Fruit fly (Drosophila melanogaster) ovary, adult (tissue): Measurements from ENCODE around the gene Eig71Ek.

Experiments
- CG17801 ChIP-seq: fragments of 200-800 bp; optimal IDR thresholded peaks from 2 replicates; lab custom pipeline; 2019; ENCODE audit warnings: missing biosample characterization, mild to moderate bottlenecking, missing genetic modification characterization, moderate library complexity; ENCODE audit not compliant: partially characterized antibody

The Eig71Ek gene

DNA sequence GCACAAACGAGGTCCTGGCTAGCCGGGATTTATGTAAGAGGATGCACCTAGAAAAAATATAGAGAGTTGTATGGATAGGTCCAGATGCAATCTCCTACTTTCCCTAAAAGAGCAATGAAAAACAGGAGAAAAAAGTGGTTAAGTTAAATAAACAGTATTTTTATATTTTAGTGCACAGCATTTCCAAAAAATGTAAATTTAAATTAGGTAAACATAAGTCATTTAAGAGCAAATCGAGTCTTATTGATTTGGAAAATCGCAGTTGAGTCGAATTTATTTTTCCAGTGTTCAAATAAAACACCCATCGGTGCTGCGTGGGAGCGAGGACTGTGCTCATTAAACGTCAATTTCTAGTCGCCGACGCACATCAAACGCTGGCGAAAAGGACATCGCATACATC is 4.7 kb downstream of the Eig71Ek start:
- TF ChIP-seq CG17801 (GFP tag; lab: Kevin White, UChicago), result no peak

dm6 chr3L:15669939-15670338 is 8.9 kb downstream of the Eig71Ek start:
- no peak for TF ChIP-seq CG17801 (GFP tag; lab: Kevin White, UChicago)

dm6 chr3L:15670455-15670854 is 9.4 kb downstream of the Eig71Ek start:
- TF ChIP-seq CG17801 (GFP tag; lab: Kevin White, UChicago), result no peak

- no peak for TF ChIP-seq CG17801 (GFP tag; lab: Kevin White, UChicago)
Observed at dm6 chr3L:15672800-15673199, 11.8 kb downstream of the Eig71Ek start.

DNA sequence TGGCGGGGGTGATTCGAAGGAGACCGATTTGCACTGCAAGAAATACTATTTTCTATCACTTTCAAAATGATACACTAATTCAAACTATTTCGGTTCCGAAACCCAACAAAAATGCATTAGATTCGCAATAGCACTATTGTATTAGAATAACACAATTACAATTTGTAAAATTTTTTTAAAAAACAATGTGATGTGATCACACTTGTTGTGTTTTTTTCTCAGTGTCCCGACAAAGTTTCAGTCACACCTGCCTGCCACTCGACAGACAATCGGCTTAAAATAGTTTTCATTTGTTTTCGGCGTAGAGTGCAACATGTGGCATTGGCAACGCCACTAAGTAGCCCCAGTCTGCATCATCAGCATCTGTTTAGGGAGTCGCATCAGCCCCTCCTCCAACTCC is 14.1 kb downstream of the Eig71Ek start:
- TF ChIP-seq CG17801 (GFP tag; lab: Kevin White, UChicago), result no peak

DNA sequence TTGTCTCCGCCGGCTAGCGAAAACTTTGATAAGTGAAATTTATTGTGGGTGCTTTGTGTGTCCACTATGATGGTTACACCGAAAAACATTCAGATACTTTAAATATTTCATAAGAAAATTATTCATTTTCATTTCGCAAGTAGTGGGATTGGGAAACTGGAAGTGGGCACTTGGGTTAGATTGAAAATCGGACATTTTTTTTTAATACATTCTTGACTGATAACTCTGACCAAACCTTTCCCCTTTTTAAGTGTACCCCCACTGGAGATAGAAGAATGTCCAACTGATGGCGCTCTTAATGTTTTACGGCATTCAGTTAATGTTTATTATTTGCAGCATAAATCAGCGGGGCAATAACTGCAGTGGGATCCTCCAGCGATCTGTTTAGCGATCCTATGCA is 16.6 kb downstream of the Eig71Ek start:
- TF ChIP-seq CG17801 (GFP tag; lab: Kevin White, UChicago), result no peak

DNA sequence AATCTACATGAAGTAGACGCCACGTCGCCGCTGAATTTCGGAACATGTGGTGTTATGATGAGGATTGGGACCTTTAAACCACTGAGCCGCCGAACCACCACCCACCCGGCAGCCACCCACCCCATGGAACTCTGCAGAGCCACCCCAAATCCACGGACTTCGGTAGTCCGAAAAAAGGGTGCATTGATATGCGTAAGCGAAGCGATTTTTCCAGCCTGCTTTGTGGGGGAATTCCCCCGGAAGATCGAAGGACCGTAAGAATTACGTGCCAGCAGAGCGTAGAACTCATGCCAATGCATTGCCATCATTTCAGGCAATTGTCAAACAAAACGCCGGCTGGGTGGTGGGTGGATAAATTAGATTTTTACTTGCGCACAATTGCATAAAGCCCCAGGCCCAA is 17.2 kb downstream of the Eig71Ek start:
- TF ChIP-seq CG17801 (GFP tag; lab: Kevin White, UChicago), result no peak

dm6 chr3L:15679420-15679819 is 18.4 kb downstream of the Eig71Ek start, which contains the start of gene CG7304:
Gene CG7304, plus strand, starts transcription at chr3L:15679720.
- TF ChIP-seq CG17801 (GFP tag; lab: Kevin White, UChicago), result no peak

- no peak for TF ChIP-seq CG17801 (GFP tag; lab: Kevin White, UChicago)
Observed at dm6 chr3L:15683345-15683922, 22.4 kb downstream of the Eig71Ek start, which contains the start of the genes CG7579 and Pgant8. Gene CG7579, minus strand, starts transcription at chr3L:15683445. Gene Pgant8, plus strand, starts transcription at chr3L:15683872.

- TF ChIP-seq CG17801 (GFP tag; lab: Kevin White, UChicago), result no peak
Observed at dm6 chr3L:15684017-15684416, 23.0 kb downstream of the Eig71Ek start.

DNA sequence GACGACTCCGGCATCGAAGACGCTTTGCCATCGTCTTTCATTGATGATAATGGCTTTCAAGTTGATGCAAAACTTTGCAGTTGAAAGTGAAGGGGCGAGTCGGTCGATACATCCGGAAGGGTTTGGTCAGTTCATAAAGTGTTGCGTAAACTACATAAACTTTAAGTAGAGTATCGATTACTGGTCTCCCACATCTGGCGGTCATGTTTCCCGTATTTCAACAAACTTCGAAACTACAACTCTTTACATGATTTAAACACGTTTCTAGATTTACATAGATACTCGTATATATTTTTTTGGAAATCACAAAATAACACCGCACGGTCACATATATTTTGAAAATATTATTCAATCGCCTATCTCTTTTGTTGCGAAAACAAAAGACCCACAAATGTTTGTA is 26.8 kb downstream of the Eig71Ek start, which contains the start of gene CG34452:
Gene CG34452, minus strand, starts transcription at position 101 of the 400 bp plus-strand sequence.
- TF ChIP-seq CG17801 (GFP tag; lab: Kevin White, UChicago), result no peak

DNA sequence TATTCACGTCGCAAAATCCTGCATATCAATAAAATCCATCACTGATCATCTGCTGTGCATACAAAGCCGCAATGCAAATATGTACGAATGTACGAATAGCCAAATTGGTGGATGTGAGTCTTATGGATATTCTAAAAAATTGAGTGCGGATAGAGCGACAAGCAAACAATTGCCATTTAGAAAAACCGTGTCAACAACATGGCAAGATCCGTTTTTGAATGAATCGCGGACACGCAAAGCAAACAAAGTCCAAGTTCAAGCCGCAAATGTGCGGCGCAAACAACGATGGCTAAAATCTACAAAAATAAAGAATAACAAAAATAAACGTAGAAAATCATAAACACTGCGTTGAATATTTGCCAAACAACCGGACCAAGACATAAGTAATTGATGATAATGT is 28.5 kb downstream of the Eig71Ek start:
- TF ChIP-seq CG17801 (GFP tag; lab: Kevin White, UChicago), result no peak

dm6 chr3L:15690711-15691591 is 29.9 kb downstream of the Eig71Ek start:
- TF ChIP-seq CG17801 (GFP tag; lab: Kevin White, UChicago), result no peak

- no peak for TF ChIP-seq CG17801 (GFP tag; lab: Kevin White, UChicago)
Observed at dm6 chr3L:15691968-15692367, 30.9 kb downstream of the Eig71Ek start, which contains the start of gene CG34451. Gene CG34451, minus strand, starts transcription at chr3L:15692068.

- TF ChIP-seq CG17801 (GFP tag; lab: Kevin White, UChicago), result no peak
Observed at dm6 chr3L:15692388-15692787, 31.3 kb downstream of the Eig71Ek start.
